Worm (Caenorhabditis elegans): ENCODE data around the gene blos-8.

Gene blos-8

DNA sequence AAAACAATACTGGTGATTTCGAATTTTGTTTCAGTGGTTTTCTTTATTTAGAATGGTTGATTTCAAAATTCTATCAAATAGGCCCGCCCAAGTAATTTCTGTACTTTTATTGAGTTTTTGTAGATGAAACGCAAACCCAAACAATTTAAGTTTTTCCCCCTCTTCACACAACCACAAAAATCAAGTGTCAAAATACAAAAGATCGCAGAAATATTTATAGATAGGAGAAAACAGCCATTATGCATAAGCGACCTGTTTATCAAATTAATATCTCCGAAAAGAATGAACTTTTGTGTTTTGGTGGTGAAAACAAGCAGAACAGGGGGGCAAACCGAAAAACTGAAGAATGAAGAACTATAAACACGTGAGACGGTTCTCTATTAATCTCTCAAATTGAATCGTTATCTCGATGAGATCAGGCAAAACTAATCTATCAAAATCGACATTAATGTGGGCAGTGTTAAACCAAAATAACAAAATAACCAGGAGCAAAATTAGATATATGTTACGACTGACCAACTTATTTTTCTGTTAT lies 46.8 kb downstream of the blos-8 start:
- TF ChIP-seq sma-9 (GFP tag; optimal IDR thresholded peaks at IDR 0.05) (peak; percentile 53), sma-9 (tag; optimal IDR thresholded peaks at IDR 0.05) (no peak), nhr-21 (tag; optimal IDR thresholded peaks at IDR 0.05) (peak; percentile 39), ztf-1 (GFP tag; conservative IDR thresholded peaks at IDR 0.05) (no peak), mdl-1 (tag; optimal IDR thresholded peaks at IDR 0.05) (peak in 1 of 2 experiments; percentile 13), ama-1 (optimal IDR thresholded peaks at IDR 0.05) (no peak), dmd-4 (tag; optimal IDR thresholded peaks at IDR 0.05) (no peak), blmp-1 (tag; optimal IDR thresholded peaks at IDR 0.05; ENCODE audit: insufficient read depth) (peak; percentile 30)

DNA sequence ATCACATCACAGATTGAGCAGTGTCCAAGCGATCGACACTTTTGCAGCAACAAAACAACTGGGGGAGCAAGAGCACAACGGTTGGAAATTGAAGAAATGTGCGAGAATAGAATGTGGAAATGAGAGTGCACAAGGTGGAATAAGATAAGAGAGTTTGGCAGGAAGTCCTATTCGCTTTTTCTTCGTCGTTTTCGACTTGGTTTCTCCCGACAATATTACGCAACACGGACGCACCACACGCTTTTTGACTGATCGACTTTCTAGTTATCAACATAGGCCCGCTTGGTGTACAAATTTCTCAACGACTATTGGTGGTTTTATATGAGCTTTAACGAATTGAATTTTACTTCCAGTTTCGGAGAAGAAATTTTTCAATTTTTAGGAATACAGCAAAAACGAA lies 48.1 kb downstream of the blos-8 start:
- TF ChIP-seq elt-1 (tag; optimal IDR thresholded peaks at IDR 0.05), result no peak
- TF ChIP-seq C34F6.9 (tag; optimal IDR thresholded peaks at IDR 0.05), result no peak
- peak; percentile 50 for TF ChIP-seq sma-9 (GFP tag; optimal IDR thresholded peaks at IDR 0.05)
- no peak for TF ChIP-seq sma-9 (tag; optimal IDR thresholded peaks at IDR 0.05)
- TF ChIP-seq zag-1 (tag; optimal IDR thresholded peaks at IDR 0.05), result no peak
- TF ChIP-seq crh-2 (tag; optimal IDR thresholded peaks at IDR 0.05), result no peak
- no peak for TF ChIP-seq R02D3.7 (tag; optimal IDR thresholded peaks at IDR 0.05)
- no peak for TF ChIP-seq nhr-11 (tag; optimal IDR thresholded peaks at IDR 0.05)
- no peak for TF ChIP-seq skn-1 (tag; optimal IDR thresholded peaks at IDR 0.05)
- TF ChIP-seq aly-2 (tag; optimal IDR thresholded peaks at IDR 0.05), result no peak
- TF ChIP-seq ZK546.5 (tag; optimal IDR thresholded peaks at IDR 0.05), result no peak
- no peak for TF ChIP-seq sem-4 (tag; optimal IDR thresholded peaks at IDR 0.05)
- TF ChIP-seq mbf-1 (tag; optimal IDR thresholded peaks at IDR 0.05), result no peak
- TF ChIP-seq gmeb-1 (tag; optimal IDR thresholded peaks at IDR 0.05), result no peak
- no peak for TF ChIP-seq nhr-12 (tag; optimal IDR thresholded peaks at IDR 0.05)
- TF ChIP-seq fos-1 (tag; optimal IDR thresholded peaks at IDR 0.05), result peak; percentile 46
- peak; percentile 60 for TF ChIP-seq nhr-129 (tag; optimal IDR thresholded peaks at IDR 0.05)
- no peak for TF ChIP-seq egl-27 (tag; optimal IDR thresholded peaks at IDR 0.05)
- TF ChIP-seq F13H6.1 (tag; optimal IDR thresholded peaks at IDR 0.05), result no peak
- no peak for TF ChIP-seq nhr-21 (tag; optimal IDR thresholded peaks at IDR 0.05)

DNA sequence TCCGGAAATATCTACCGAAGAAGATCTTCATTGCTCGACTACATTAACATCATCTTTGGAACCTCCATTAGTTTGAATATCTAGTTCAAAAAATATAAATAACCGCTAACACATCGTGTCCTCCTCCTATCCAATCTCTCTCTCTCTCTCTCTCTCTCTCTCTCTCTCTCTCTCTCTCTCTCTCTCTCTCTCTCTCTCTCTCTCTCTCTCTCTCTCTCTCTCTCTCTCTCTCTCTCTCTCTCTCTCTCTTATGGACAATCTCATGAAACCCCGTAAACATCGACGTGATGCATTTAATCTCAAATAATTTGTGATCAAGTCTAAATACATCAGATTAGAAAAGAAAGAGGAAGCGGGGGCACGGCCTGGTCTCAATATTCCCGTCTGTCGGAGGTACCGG lies 48.7 kb downstream of the blos-8 start:
- TF ChIP-seq lin-39 (tag; optimal IDR thresholded peaks at IDR 0.05) (no peak), lsy-2 (tag; optimal IDR thresholded peaks at IDR 0.05) (peak in 1 of 2 experiments; percentile 42), sma-3 (GFP tag; optimal IDR thresholded peaks at IDR 0.05) (no peak), zag-1 (tag; optimal IDR thresholded peaks at IDR 0.05) (no peak), nhr-21 (tag; optimal IDR thresholded peaks at IDR 0.05) (peak; percentile 20), nhr-25 (tag; optimal IDR thresholded peaks at IDR 0.05) (peak; percentile 43), mab-5 (tag; optimal IDR thresholded peaks at IDR 0.05) (peak; percentile 7)

DNA sequence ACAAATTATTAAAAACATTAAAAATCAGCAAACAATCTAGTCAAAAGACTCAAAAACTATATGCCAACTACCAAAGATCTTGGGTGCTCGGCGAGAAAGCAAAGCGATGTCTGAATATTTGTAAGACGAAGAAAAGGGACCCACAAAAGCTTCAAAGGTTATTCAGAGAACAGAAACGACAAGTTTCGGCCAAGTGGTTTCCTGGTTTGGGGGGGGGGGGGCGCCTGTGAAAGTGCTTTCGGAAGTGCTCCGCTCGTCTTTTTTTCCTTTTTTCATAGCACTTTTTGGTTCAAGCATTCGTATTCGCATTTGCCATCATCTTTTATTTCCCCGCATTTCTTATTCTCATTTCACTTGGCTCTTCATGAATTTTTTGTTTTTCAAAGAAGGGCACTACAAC lies 49.5 kb downstream of the blos-8 start:
- peak; percentile 13 for TF ChIP-seq F13H6.1 (tag; optimal IDR thresholded peaks at IDR 0.05)
- TF ChIP-seq unc-39 (tag; optimal IDR thresholded peaks at IDR 0.05), result no peak
- no peak for TF ChIP-seq sma-3 (GFP tag; optimal IDR thresholded peaks at IDR 0.05)
- no peak for TF ChIP-seq nhr-77 (tag; optimal IDR thresholded peaks at IDR 0.05)
- TF ChIP-seq sma-9 (GFP tag; optimal IDR thresholded peaks at IDR 0.05), result peak; percentile 12
- no peak for TF ChIP-seq sma-9 (tag; optimal IDR thresholded peaks at IDR 0.05)
- TF ChIP-seq mab-5 (tag; optimal IDR thresholded peaks at IDR 0.05), result no peak
- TF ChIP-seq egl-27 (tag; optimal IDR thresholded peaks at IDR 0.05), result no peak
- no peak for TF ChIP-seq nhr-25 (tag; optimal IDR thresholded peaks at IDR 0.05)
- no peak for TF ChIP-seq snpc-4 (tag; optimal IDR thresholded peaks at IDR 0.05)
- no peak for TF ChIP-seq ceh-82 (tag; optimal IDR thresholded peaks at IDR 0.05)
- no peak for TF ChIP-seq unc-62 (GFP tag; optimal IDR thresholded peaks at IDR 0.05)

DNA sequence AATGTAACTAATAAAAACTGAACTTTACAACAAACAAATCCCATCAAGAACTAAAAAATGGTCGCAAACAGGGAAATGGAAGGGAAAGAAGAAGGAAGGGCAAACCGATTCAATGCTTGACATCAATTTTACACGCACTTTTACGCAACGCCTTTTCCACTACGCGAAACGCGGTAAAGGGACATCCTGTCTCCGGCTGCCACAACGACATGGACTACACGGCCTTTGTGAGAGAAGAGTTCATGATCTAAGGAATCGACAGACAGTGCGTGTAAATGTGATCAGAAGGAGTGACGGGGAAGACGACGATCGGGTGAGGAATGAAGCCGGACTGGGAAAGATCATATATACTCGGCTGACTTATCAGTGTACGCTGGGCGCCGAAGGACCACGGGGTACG lies 50.6 kb downstream of the blos-8 start:
- TF ChIP-seq peb-1 (tag; optimal IDR thresholded peaks at IDR 0.05) (no peak), sma-9 (GFP tag; optimal IDR thresholded peaks at IDR 0.05) (no peak), sma-9 (tag; optimal IDR thresholded peaks at IDR 0.05) (no peak), nhr-21 (tag; optimal IDR thresholded peaks at IDR 0.05) (peak; percentile 63), R02D3.7 (tag; optimal IDR thresholded peaks at IDR 0.05) (no peak), mab-5 (tag; optimal IDR thresholded peaks at IDR 0.05) (no peak)
